Fruit fly (Drosophila melanogaster): ENCODE data around the gene Xrcc2.

The Xrcc2 gene

DNA sequence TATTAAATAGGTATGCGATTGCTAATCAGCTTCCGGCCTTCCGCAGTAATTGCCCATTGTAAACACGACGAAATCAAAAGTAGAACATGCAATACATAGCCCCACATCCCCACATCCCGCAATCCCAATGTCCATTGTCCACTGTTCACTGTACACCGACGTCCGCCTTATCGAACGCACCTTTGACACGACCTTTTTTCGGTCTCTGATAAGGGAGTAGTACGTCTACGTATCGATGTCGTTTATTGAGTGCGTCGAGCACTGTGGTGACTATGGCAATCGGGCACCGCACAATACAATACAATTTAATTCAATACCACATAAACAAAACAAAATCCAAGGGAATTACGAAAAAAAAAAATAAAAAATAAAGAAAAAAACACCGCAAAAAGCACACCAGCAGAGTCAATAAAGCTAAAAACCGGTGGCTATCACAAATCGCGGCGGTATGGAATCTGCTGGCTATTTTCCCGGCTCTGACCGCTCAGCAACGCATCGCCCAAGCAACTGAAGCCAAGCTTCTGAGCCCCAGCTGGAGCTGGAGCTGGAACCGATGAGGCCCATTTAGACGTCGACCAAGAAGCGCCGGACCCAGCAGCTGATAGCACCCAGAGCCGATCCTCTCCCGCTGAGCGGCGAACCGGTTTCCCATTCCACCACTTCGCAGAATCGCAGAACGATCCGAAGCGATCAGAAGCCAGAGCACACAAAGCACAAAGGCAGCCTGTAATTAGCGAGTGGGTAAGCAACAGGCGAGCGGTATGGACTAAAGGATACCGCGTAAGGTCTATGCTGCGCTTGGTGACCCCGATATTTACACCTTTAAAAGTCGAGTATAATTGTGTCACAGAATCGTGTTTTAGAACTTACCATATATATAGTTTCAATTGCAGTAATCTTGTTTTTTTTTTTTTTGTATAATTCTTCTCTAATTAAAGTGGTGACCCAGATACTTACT, 16.4 kb upstream of the Xrcc2 start, which contains the start of gene Hayan (continued):
- TF ChIP-seq lbe (GFP tag; optimal IDR thresholded peaks at IDR 0.05) (peak; percentile 9), CG32532 (GFP tag; IDR thresholded peaks at IDR 0.05) (0 out of 2 replicates have a peak, but pooled peaks have one; percentile 12), wor (GFP tag; IDR thresholded peaks at IDR 0.05) (no peak), crol (GFP tag; IDR thresholded peaks at IDR 0.05) (no peak), pnt (GFP tag; optimal IDR thresholded peaks at IDR 0.05) (no peak), trh (GFP tag; optimal IDR thresholded peaks at IDR 0.05) (no peak), slou (GFP tag; optimal IDR thresholded peaks at IDR 0.05) (no peak), CG1832 (GFP tag; optimal IDR thresholded peaks at IDR 0.05) (no peak), bcd (GFP tag; optimal IDR thresholded peaks at IDR 0.05) (no peak), danr (GFP tag; IDR thresholded peaks at IDR 0.05) (no peak), Xrp1 (GFP tag; IDR thresholded peaks at IDR 0.05) (no peak), B-H2 (GFP tag; optimal IDR thresholded peaks at IDR 0.05) (no peak), CG3726 (GFP tag; IDR thresholded peaks at IDR 0.05) (no peak), CG34422 (GFP tag; IDR thresholded peaks at IDR 0.05) (no peak), schlank (tag; optimal IDR thresholded peaks at IDR 0.05) (no peak), CG10543 (GFP tag; optimal IDR thresholded peaks at IDR 0.05) (peak; percentile 64), odd (GFP tag; optimal IDR thresholded peaks at IDR 0.05) (no peak), Sox100B (GFP tag; optimal IDR thresholded peaks at IDR 0.05) (no peak), Stat92E (GFP tag; optimal IDR thresholded peaks at IDR 0.05) (no peak), Fer3 (tag; optimal IDR thresholded peaks at IDR 0.05) (no peak), CG6689 (GFP tag; IDR thresholded peaks at IDR 0.05) (no peak), abd-A (tag; optimal IDR thresholded peaks at IDR 0.05) (no peak), Awh (GFP tag; IDR thresholded peaks at IDR 0.05) (0 out of 2 replicates have a peak, but pooled peaks have one; percentile 21), wdn (GFP tag; IDR thresholded peaks at IDR 0.05) (no peak), mirr (GFP tag; optimal IDR thresholded peaks at IDR 0.05) (no peak), CG3407 (GFP tag; optimal IDR thresholded peaks at IDR 0.05) (no peak), Myb (GFP tag; optimal IDR thresholded peaks at IDR 0.05) (no peak), yki (optimal IDR thresholded peaks at IDR 0.05) (no peak), CG34376 (GFP tag; optimal IDR thresholded peaks at IDR 0.05) (peak; percentile 86), jigr1 (GFP tag; IDR thresholded peaks at IDR 0.05) (no peak), CG7357 (GFP tag; IDR thresholded peaks at IDR 0.05) (no peak), CG7271 (tag; optimal IDR thresholded peaks at IDR 0.05) (no peak), Six4 (GFP tag; optimal IDR thresholded peaks at IDR 0.05) (no peak), CG11504 (tag; optimal IDR thresholded peaks at IDR 0.05) (no peak), otp (GFP tag; IDR thresholded peaks at IDR 0.05) (no peak), CG13296 (GFP tag; optimal IDR thresholded peaks at IDR 0.05) (no peak), CG31388 (GFP tag; optimal IDR thresholded peaks at IDR 0.05) (no peak), CG10267 (tag; optimal IDR thresholded peaks at IDR 0.05) (no peak), dpn (GFP tag; optimal IDR thresholded peaks at IDR 0.05) (no peak), CG14050 (GFP tag; IDR thresholded peaks at IDR 0.05) (no peak), Max (GFP tag; optimal IDR thresholded peaks at IDR 0.05) (no peak), CG16863 (GFP tag; optimal IDR thresholded peaks at IDR 0.05) (no peak), CG32772 (GFP tag; IDR thresholded peaks at IDR 0.05) (no peak), gcm (GFP tag; optimal IDR thresholded peaks at IDR 0.05) (no peak), oc (tag; optimal IDR thresholded peaks at IDR 0.05) (no peak), kni (GFP tag; optimal IDR thresholded peaks at IDR 0.05) (no peak), tgo (GFP tag; IDR thresholded peaks at IDR 0.05) (no peak), CG10959 (GFP tag; IDR thresholded peaks at IDR 0.05) (no peak), CG8281 (tag; optimal IDR thresholded peaks at IDR 0.05) (no peak), CG12071 (GFP tag; optimal IDR thresholded peaks at IDR 0.05) (no peak)

All from whole organism, embryonic.